Worm (Caenorhabditis elegans): ENCODE measurements around the gene T14E8.2.
A peak's percentile ranks its signal among the peaks of the same experiment; 100 is the strongest.

- TF ChIP-seq F22D6.2 (tag; optimal IDR thresholded peaks at IDR 0.05) (peak; percentile 16), ztf-18 (tag; optimal IDR thresholded peaks at IDR 0.05) (peak; percentile 69), bed-2 (GFP tag; IDR thresholded peaks at IDR 0.05) (no peak), pha-4 (tag; optimal IDR thresholded peaks at IDR 0.05) (no peak)
Observed at ce11 chrX:6593178-6593786, 50.5 kb downstream of the T14E8.2 start.

Measured in whole organism, young adult.